Fruit fly (Drosophila melanogaster): Measurements from ENCODE around the gene rod.

The rod gene

dm6 chr3R:31580586-31580994, at the start of gene rod, which contains the start of gene pygo:
Gene rod (plus strand): TSS chr3R:31580951.
Gene pygo (minus strand): TSS chr3R:31580699.
- no peak for TF ChIP-seq Sin3A (optimal IDR thresholded peaks at IDR 0.05)
- no peak for TF ChIP-seq Myc (optimal IDR thresholded peaks at IDR 0.05)
- no peak for TF ChIP-seq h (optimal IDR thresholded peaks at IDR 0.05)
- TF ChIP-seq ttk (optimal IDR thresholded peaks at IDR 0.05): no peak
- TF ChIP-seq psq (optimal IDR thresholded peaks at IDR 0.05): no peak
- TF ChIP-seq insv (optimal IDR thresholded peaks at IDR 0.05): no peak

dm6 chr3R:31541915-31542314, 38.8 kb upstream of the rod start:
- TF ChIP-seq Sin3A (optimal IDR thresholded peaks at IDR 0.05) (no peak), h (optimal IDR thresholded peaks at IDR 0.05) (no peak), Myc (optimal IDR thresholded peaks at IDR 0.05) (no peak), psq (optimal IDR thresholded peaks at IDR 0.05) (no peak), insv (optimal IDR thresholded peaks at IDR 0.05) (no peak), ttk (optimal IDR thresholded peaks at IDR 0.05) (no peak)

dm6 chr3R:31542721-31543120, 38.0 kb upstream of the rod start, which contains the start of gene nyo:
Gene nyo (plus strand): TSS chr3R:31543032.
- no peak for TF ChIP-seq Sin3A (optimal IDR thresholded peaks at IDR 0.05)
- no peak for TF ChIP-seq insv (optimal IDR thresholded peaks at IDR 0.05)
- TF ChIP-seq psq (optimal IDR thresholded peaks at IDR 0.05): no peak
- no peak for TF ChIP-seq h (optimal IDR thresholded peaks at IDR 0.05)
- TF ChIP-seq Myc (optimal IDR thresholded peaks at IDR 0.05): no peak
- no peak for TF ChIP-seq ttk (optimal IDR thresholded peaks at IDR 0.05)

dm6 chr3R:31548766-31549510, 31.8 kb upstream of the rod start:
- no peak for TF ChIP-seq psq (optimal IDR thresholded peaks at IDR 0.05)

- TF ChIP-seq h (optimal IDR thresholded peaks at IDR 0.05) (no peak), psq (optimal IDR thresholded peaks at IDR 0.05) (no peak), insv (optimal IDR thresholded peaks at IDR 0.05) (no peak), Myc (optimal IDR thresholded peaks at IDR 0.05) (no peak), Sin3A (optimal IDR thresholded peaks at IDR 0.05) (no peak), ttk (optimal IDR thresholded peaks at IDR 0.05) (no peak)
Measured at dm6 chr3R:31550910-31551309, 29.8 kb upstream of the rod start.

dm6 chr3R:31558720-31559280, 22.0 kb upstream of the rod start:
- TF ChIP-seq insv (optimal IDR thresholded peaks at IDR 0.05): no peak
- no peak for TF ChIP-seq Sin3A (optimal IDR thresholded peaks at IDR 0.05)
- TF ChIP-seq h (optimal IDR thresholded peaks at IDR 0.05): no peak
- TF ChIP-seq ttk (optimal IDR thresholded peaks at IDR 0.05): no peak
- TF ChIP-seq Myc (optimal IDR thresholded peaks at IDR 0.05): no peak
- TF ChIP-seq psq (optimal IDR thresholded peaks at IDR 0.05): no peak

- TF ChIP-seq h (optimal IDR thresholded peaks at IDR 0.05) (no peak), Sin3A (optimal IDR thresholded peaks at IDR 0.05) (no peak), ttk (optimal IDR thresholded peaks at IDR 0.05) (no peak), Myc (optimal IDR thresholded peaks at IDR 0.05) (no peak), insv (optimal IDR thresholded peaks at IDR 0.05) (no peak), psq (optimal IDR thresholded peaks at IDR 0.05) (no peak)
Measured at dm6 chr3R:31559781-31560180, 21.0 kb upstream of the rod start.

dm6 chr3R:31564164-31564563, 16.6 kb upstream of the rod start:
- TF ChIP-seq insv (optimal IDR thresholded peaks at IDR 0.05) (no peak), psq (optimal IDR thresholded peaks at IDR 0.05) (no peak), Sin3A (optimal IDR thresholded peaks at IDR 0.05) (no peak), h (optimal IDR thresholded peaks at IDR 0.05) (no peak), ttk (optimal IDR thresholded peaks at IDR 0.05) (no peak), Myc (optimal IDR thresholded peaks at IDR 0.05) (no peak)

dm6 chr3R:31564588-31564987, 16.2 kb upstream of the rod start:
- TF ChIP-seq ttk (optimal IDR thresholded peaks at IDR 0.05): no peak

dm6 chr3R:31565738-31566137, 15.0 kb upstream of the rod start:
- TF ChIP-seq Myc (optimal IDR thresholded peaks at IDR 0.05) (no peak), h (optimal IDR thresholded peaks at IDR 0.05) (no peak), insv (optimal IDR thresholded peaks at IDR 0.05) (no peak), ttk (optimal IDR thresholded peaks at IDR 0.05) (no peak), psq (optimal IDR thresholded peaks at IDR 0.05) (no peak), Sin3A (optimal IDR thresholded peaks at IDR 0.05) (no peak)

- no peak for TF ChIP-seq psq (optimal IDR thresholded peaks at IDR 0.05)
- no peak for TF ChIP-seq ttk (optimal IDR thresholded peaks at IDR 0.05)
Measured at dm6 chr3R:31566738-31567137, 14.0 kb upstream of the rod start.

- TF ChIP-seq insv (optimal IDR thresholded peaks at IDR 0.05): no peak
- no peak for TF ChIP-seq Sin3A (optimal IDR thresholded peaks at IDR 0.05)
- TF ChIP-seq psq (optimal IDR thresholded peaks at IDR 0.05): no peak
- no peak for TF ChIP-seq h (optimal IDR thresholded peaks at IDR 0.05)
- no peak for TF ChIP-seq Myc (optimal IDR thresholded peaks at IDR 0.05)
- TF ChIP-seq ttk (optimal IDR thresholded peaks at IDR 0.05): no peak
Measured at dm6 chr3R:31571885-31572292, 8.9 kb upstream of the rod start, which contains the start of gene gammaCOP. Gene gammaCOP (plus strand): TSS chr3R:31572143.

dm6 chr3R:31577351-31577750, 3.4 kb upstream of the rod start:
- TF ChIP-seq psq (optimal IDR thresholded peaks at IDR 0.05) (no peak), ttk (optimal IDR thresholded peaks at IDR 0.05) (no peak), h (optimal IDR thresholded peaks at IDR 0.05) (no peak)
